Worm (Caenorhabditis elegans) whole organism, early embryonic: Measurements from ENCODE around the gene T04C12.9.

Experiments
- B0310.2 ChIP-seq: sonication (generic microtip); optimal IDR thresholded peaks from 2 replicates; lab custom pipeline; 2016; ENCODE audit warnings: mild to moderate bottlenecking, missing genetic modification characterization, missing compliant biosample characterization
- ama-1 ChIP-seq: fragments of 150-350 bp; optimal IDR thresholded peaks from 2 replicates; lab custom pipeline; 2014
- scrt-1 ChIP-seq: fragments of 200-800 bp; sonication (Bioruptor generic); IDR thresholded peaks from 2 replicates; pipeline ENCODE4 v1.3.6; 2022; ENCODE audit warnings: missing genetic modification characterization, missing compliant biosample characterization
- sea-1 ChIP-seq: fragments of 200-800 bp; sonication (Bioruptor generic); conservative IDR thresholded peaks from 2 replicates; pipeline ENCODE4 v1.3.6; 2022; ENCODE audit warnings: missing genetic modification characterization, missing compliant biosample characterization
- tbx-11 ChIP-seq: fragments of 200-800 bp; sonication (Bioruptor generic); IDR thresholded peaks from 2 replicates; pipeline ENCODE4 v1.3.6; 2022; ENCODE audit warnings: missing genetic modification characterization, missing compliant biosample characterization

DNA sequence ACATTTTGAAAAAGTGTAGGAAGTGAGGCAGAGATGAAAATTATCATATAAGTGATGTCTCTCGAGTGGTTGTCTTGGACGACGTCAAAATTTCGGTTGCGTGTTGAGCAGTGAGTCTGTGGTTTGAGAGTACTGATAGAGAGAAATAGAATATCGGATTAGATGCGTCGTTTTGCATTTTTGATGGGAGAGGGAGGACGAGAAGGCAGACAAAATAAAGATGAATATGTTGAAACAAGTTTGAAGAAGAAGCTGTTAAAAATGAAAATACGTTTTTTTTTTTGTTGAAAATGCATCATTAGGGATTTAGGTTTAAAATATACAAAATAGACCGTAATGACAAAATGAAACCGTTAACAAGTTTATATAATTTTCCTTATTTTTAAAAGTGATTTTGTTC is at the start of gene T04C12.9:
- no peak for TF ChIP-seq B0310.2 (tag; lab: Kevin White, UChicago)
- no peak for TF ChIP-seq ama-1 (lab: Kevin White, UChicago)
- no peak for TF ChIP-seq scrt-1 (GFP tag; lab: Robert Waterston, UW)
- no peak for TF ChIP-seq tbx-11 (GFP tag; lab: Robert Waterston, UW)
- no peak for TF ChIP-seq sea-1 (GFP tag; lab: Robert Waterston, UW)
